Worm (Caenorhabditis elegans) whole organism, L4 larva: Measurements from ENCODE around the gene gly-6.

Source experiments
- F26F4.8 ChIP-seq: fragments of 200-800 bp; sonication (Bioruptor generic); conservative IDR thresholded peaks from 2 replicates; pipeline ENCODE4 v1.3.6; 2022; ENCODE audit warnings: missing genetic modification characterization, missing compliant biosample characterization
- aly-2 ChIP-seq: sonication (generic microtip); optimal IDR thresholded peaks from 2 replicates; lab custom pipeline; 2018; ENCODE audit warnings: missing biosample characterization, missing genetic modification characterization
- fkh-10 ChIP-seq: fragments of 150-350 bp; optimal IDR thresholded peaks from 2 replicates; lab custom pipeline; 2014; ENCODE audit warnings: missing biosample characterization, missing genetic modification reagents, missing genetic modification characterization
- madf-9 ChIP-seq: fragments of 200-800 bp; sonication (Bioruptor generic); conservative IDR thresholded peaks from 2 replicates; pipeline ENCODE4 v1.3.6; 2022; ENCODE audit warnings: missing genetic modification reagents, missing genetic modification characterization, missing compliant biosample characterization
- mdl-1 ChIP-seq, 2 experiments: fragments of 150-350 bp in 1 of 2; sonication (generic microtip) in 1 of 2; optimal IDR thresholded peaks; 2 replicates each; lab custom pipeline; 2014 to 2017; ENCODE audit warnings: missing biosample characterization in 2 of 2, missing genetic modification characterization in 2 of 2
- nhr-11 ChIP-seq: fragments of 150-350 bp; optimal IDR thresholded peaks from 2 replicates; lab custom pipeline; 2014; ENCODE audit warnings: missing biosample characterization, missing genetic modification characterization
- skn-1 ChIP-seq: fragments of 150-350 bp; optimal IDR thresholded peaks from 2 replicates; lab custom pipeline; 2014; ENCODE audit warnings: missing biosample characterization, missing genetic modification characterization
- snpc-1.2 ChIP-seq: fragments of 200-800 bp; sonication (Bioruptor generic); IDR thresholded peaks from 2 replicates; pipeline ENCODE4 v1.3.6; 2022; ENCODE audit warnings: missing genetic modification reagents, missing genetic modification characterization, missing compliant biosample characterization
- snpc-4 ChIP-seq: fragments of 150-350 bp; optimal IDR thresholded peaks from 2 replicates; lab custom pipeline; 2014; ENCODE audit warnings: missing biosample characterization, missing genetic modification characterization
- spr-1 ChIP-seq: sonication (generic microtip); optimal IDR thresholded peaks from 2 replicates; lab custom pipeline; 2016; ENCODE audit warnings: mild to moderate bottlenecking, missing genetic modification characterization, missing compliant biosample characterization
- unc-130 ChIP-seq: sonication (generic microtip); optimal IDR thresholded peaks from 2 replicates; lab custom pipeline; 2016; ENCODE audit warnings: missing genetic modification reagents, missing genetic modification characterization, missing compliant biosample characterization
- unc-62 ChIP-seq, 3 experiments: fragments of 150-350 bp in 1 of 3; sonication (generic microtip); optimal IDR thresholded peaks in 2 of 3; peaks in 1 of 3; 1 replicate in 1 of 3; 2 replicates in 2 of 3; lab custom pipeline; 2014 to 2017; ENCODE audit warnings: missing biosample characterization in 3 of 3, missing genetic modification characterization in 3 of 3, missing genetic modification reagents in 3 of 3, missing genotype in 1 of 3
- zfp-2 ChIP-seq: sonication (generic microtip); optimal IDR thresholded peaks from 2 replicates; lab custom pipeline; 2016; ENCODE audit warnings: mild to moderate bottlenecking, missing genetic modification characterization, missing compliant biosample characterization
- ztf-11 ChIP-seq: fragments of 150-350 bp; optimal IDR thresholded peaks from 2 replicates; lab custom pipeline; 2014; ENCODE audit warnings: missing biosample characterization, missing genetic modification characterization

DNA sequence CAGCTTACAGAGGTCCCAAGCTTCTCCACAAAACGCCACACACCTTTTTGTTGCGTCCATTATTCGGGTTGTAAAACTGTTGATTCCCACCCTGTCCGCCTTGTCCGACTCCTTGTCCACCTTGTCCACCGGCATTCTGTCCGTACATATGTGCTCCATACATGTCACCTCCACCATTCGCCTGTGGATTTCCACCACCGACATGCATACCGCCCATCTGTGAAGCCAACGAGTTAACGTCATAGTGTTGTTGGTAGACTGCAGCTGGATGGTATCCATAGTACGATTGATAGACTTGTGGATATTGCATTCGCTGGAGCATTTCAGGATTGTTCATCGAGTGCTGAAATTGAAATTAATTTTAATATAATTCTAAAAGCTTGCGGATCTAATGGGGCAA is 53.3 kb downstream of the gly-6 start:
- no peak for TF ChIP-seq unc-130 (GFP tag; lab: Kevin White, UChicago)
- no peak for TF ChIP-seq F26F4.8
- no peak for TF ChIP-seq aly-2 (tag; lab: Kevin White, UChicago)
- no peak for TF ChIP-seq madf-9
- no peak for TF ChIP-seq nhr-11
- TF ChIP-seq unc-62 (GFP tag; optimal IDR thresholded peaks at IDR 0.05 in 1 of 2; lab: Kevin White, UChicago), result peak in 1 of 2 experiments; percentile 53
- TF ChIP-seq unc-62 (tag; optimal IDR thresholded peaks at IDR 0.05; lab: Kevin White, UChicago), result no peak
- TF ChIP-seq mdl-1 (tag; optimal IDR thresholded peaks at IDR 0.05; lab: Kevin White, UChicago), result no peak
- TF ChIP-seq snpc-1.2 (GFP tag; lab: Robert Waterston, UW), result no peak
- TF ChIP-seq fkh-10 (GFP tag; lab: Kevin White, UChicago), result no peak
- TF ChIP-seq zfp-2 (tag; lab: Kevin White, UChicago), result no peak
- TF ChIP-seq snpc-4 (tag; lab: Kevin White, UChicago), result no peak
- no peak for TF ChIP-seq skn-1 (tag; lab: Kevin White, UChicago)
- no peak for TF ChIP-seq ztf-11 (tag; lab: Kevin White, UChicago)
- TF ChIP-seq spr-1, result no peak
